Fruit fly (Drosophila melanogaster): ENCODE results near the gene CG10570.

dm6 chr2L:18777442-18777841, 33.6 kb downstream of the CG10570 start:
- TF ChIP-seq eg (GFP tag; IDR thresholded peaks at IDR 0.05) (no peak; the same call in 2 of the 3 replicates), Ets96B (tag; optimal IDR thresholded peaks at IDR 0.05) (no peak), CG11902 (GFP tag; optimal IDR thresholded peaks at IDR 0.05) (no peak), CG9139 (GFP tag; optimal IDR thresholded peaks at IDR 0.05) (no peak), Blimp-1 (GFP tag; optimal IDR thresholded peaks at IDR 0.05) (no peak), Hr39 (GFP tag; optimal IDR thresholded peaks at IDR 0.05) (no peak), fkh (GFP tag; optimal IDR thresholded peaks at IDR 0.05) (no peak), svp (GFP tag) (no peak), fd85E (GFP tag; optimal IDR thresholded peaks at IDR 0.05) (no peak), CG10631 (GFP tag; optimal IDR thresholded peaks at IDR 0.05) (no peak), CG34406 (GFP tag; optimal IDR thresholded peaks at IDR 0.05) (no peak), CG11294 (GFP tag; IDR thresholded peaks at IDR 0.05) (no peak)

Data from whole organism, prepupa.